Fruit fly (Drosophila melanogaster): Measurements from ENCODE around the gene CG1271.

DNA sequence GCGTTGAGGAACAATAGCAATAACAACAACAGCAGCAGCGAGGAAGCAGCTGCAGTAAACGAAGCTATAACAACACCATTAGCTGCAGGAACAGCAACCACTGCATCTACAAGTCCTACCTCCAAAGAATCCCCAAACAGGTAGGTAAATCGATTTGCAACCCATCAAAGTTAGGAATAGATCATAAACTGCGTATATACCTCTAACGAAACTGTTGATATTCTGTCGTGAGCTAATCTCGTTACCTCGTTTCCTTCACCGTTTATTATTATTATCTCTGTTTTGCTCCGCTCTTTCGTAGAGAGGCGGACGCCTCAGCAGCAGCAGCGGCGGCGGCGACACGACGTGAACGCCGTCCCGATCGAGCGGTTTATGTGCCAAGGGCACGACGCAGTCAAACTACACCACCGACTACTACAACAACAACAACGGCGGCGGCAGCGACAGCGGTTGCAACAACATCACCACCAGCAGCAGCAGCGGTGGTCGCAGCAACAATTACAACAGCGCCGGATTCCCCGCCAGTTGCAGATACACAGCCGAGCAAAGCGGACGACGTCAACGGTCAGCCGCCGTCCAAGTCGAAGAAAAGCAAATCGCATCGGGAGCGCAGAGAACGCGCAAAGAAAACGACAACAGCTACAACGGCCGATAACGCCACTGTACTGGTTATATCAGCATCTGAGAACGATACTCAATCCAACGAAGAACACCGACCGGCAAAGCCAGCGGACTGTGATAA lies 14.3 kb upstream of the CG1271 start:
- TF ChIP-seq tup (GFP tag; optimal IDR thresholded peaks at IDR 0.05) (no peak), CG3163 (GFP tag; optimal IDR thresholded peaks at IDR 0.05) (no peak), seq (GFP tag; IDR thresholded peaks at IDR 0.05) (no peak), Fer1 (GFP tag; optimal IDR thresholded peaks at IDR 0.05) (no peak), bigmax (GFP tag; optimal IDR thresholded peaks at IDR 0.05) (no peak), Camta (GFP tag; optimal IDR thresholded peaks at IDR 0.05) (no peak)
